Fruit fly (Drosophila melanogaster) S2 (cell line): ENCODE data around the gene Dscam2.

Source experiments
- CG8478 ChIP-seq: fragments of >200 bp; optimal IDR thresholded peaks from 2 replicates; lab custom pipeline; 2018
- CTCF ChIP-seq, 2 experiments: fragments of >200 bp; optimal IDR thresholded peaks; 2 replicates each; lab custom pipeline; 2018

DNA sequence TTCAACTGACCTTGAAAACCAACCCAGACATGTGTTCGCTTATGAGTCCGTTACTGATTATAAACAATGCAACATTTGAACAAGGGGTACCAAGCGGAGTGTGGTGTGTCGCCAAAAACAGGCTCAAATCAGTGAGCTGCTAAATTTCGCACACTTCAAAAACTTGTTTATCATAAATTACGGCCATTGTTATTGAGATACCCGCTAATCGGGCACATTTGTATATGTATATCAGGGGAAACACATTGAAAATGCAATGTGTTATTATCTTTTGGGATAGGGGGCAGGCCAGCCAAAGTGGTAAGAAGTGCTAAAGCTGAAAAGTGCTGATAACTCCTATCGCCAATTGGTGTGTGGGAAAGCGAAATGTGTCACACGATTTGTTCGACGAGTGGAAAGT is 35.5 kb downstream of the Dscam2 start:
- no peak for TF ChIP-seq CG8478
- no peak for TF ChIP-seq CTCF (optimal IDR thresholded peaks at IDR 0.05; lab: Kevin White, UChicago)
